Worm (Caenorhabditis elegans) whole organism, L3 larva: ENCODE measurements around the gene ima-3.

Source experiments
- R02D3.7 ChIP-seq: fragments of 150-350 bp; optimal IDR thresholded peaks from 2 replicates; lab custom pipeline; 2014; ENCODE audit warnings: missing biosample characterization, missing genetic modification characterization
- ZK546.5 ChIP-seq: sonication (generic microtip); optimal IDR thresholded peaks from 2 replicates; lab custom pipeline; 2017; ENCODE audit warnings: missing biosample characterization, missing genetic modification characterization
- aly-2 ChIP-seq: fragments of 150-350 bp; optimal IDR thresholded peaks from 2 replicates; lab custom pipeline; 2014; ENCODE audit warnings: missing biosample characterization, missing genetic modification characterization
- ceh-16 ChIP-seq: sonication (generic microtip); optimal IDR thresholded peaks from 2 replicates; lab custom pipeline; 2017; ENCODE audit warnings: missing biosample characterization, missing genetic modification characterization
- ceh-28 ChIP-seq: fragments of 150-350 bp; optimal IDR thresholded peaks from 2 replicates; lab custom pipeline; 2014; ENCODE audit warnings: missing biosample characterization, missing genetic modification reagents, missing genetic modification characterization
- ceh-9 ChIP-seq: sonication (generic microtip); optimal IDR thresholded peaks from 2 replicates; lab custom pipeline; 2018; ENCODE audit warnings: missing biosample characterization, missing genetic modification characterization
- egl-5 ChIP-seq: fragments of 150-350 bp; optimal IDR thresholded peaks from 2 replicates; lab custom pipeline; 2017; ENCODE audit warnings: missing biosample characterization, missing genetic modification reagents, missing genetic modification characterization, inconsistent platforms
- elt-1 ChIP-seq: fragments of 150-350 bp; optimal IDR thresholded peaks from 2 replicates; lab custom pipeline; 2014; ENCODE audit warnings: missing biosample characterization, missing genetic modification characterization
- elt-2 ChIP-seq: sonication (generic microtip); optimal IDR thresholded peaks from 2 replicates; lab custom pipeline; 2016; ENCODE audit warnings: missing genetic modification reagents, mild to moderate bottlenecking, missing genetic modification characterization, missing compliant biosample characterization
- elt-3 ChIP-seq, 3 experiments: fragments of 150-350 bp in 1 of 3; sonication (generic microtip) in 2 of 3; optimal IDR thresholded peaks; 2 replicates in 2 of 3; 4 replicates in 1 of 3; lab custom pipeline; 2014 to 2017; ENCODE audit warnings: missing biosample characterization in 3 of 3, missing genetic modification characterization in 3 of 3
- eor-1 ChIP-seq, 2 experiments: fragments of 150-350 bp; optimal IDR thresholded peaks; 2 replicates each; lab custom pipeline; 2014 to 2018; ENCODE audit warnings: missing biosample characterization in 2 of 2, missing genetic modification characterization in 2 of 2
- fkh-2 ChIP-seq: fragments of 150-350 bp; optimal IDR thresholded peaks from 2 replicates; lab custom pipeline; 2014; ENCODE audit warnings: missing biosample characterization, missing genetic modification reagents, missing genetic modification characterization
- jun-1 ChIP-seq: fragments of 150-350 bp; optimal IDR thresholded peaks from 2 replicates; lab custom pipeline; 2014; ENCODE audit warnings: missing biosample characterization, missing genetic modification reagents, missing genetic modification characterization
- lin-15B ChIP-seq: fragments of 150-350 bp; optimal IDR thresholded peaks from 2 replicates; lab custom pipeline; 2014; ENCODE audit warnings: missing biosample characterization, missing genetic modification characterization
- lin-39 ChIP-seq: fragments of 150-350 bp; optimal IDR thresholded peaks from 2 replicates; lab custom pipeline; 2018; ENCODE audit warnings: missing biosample characterization, missing genetic modification reagents, missing genetic modification characterization
- lsy-12 ChIP-seq: sonication (generic microtip); optimal IDR thresholded peaks from 2 replicates; lab custom pipeline; 2016; ENCODE audit warnings: mild to moderate bottlenecking, missing genetic modification characterization, missing compliant biosample characterization
- mml-1 ChIP-seq: fragments of 150-350 bp; sonication (generic microtip); optimal IDR thresholded peaks from 3 replicates; lab custom pipeline; 2014; ENCODE audit warnings: missing biosample characterization, missing genetic modification characterization
- nfya-1 ChIP-seq: sonication (generic microtip); optimal IDR thresholded peaks from 2 replicates; lab custom pipeline; 2017; ENCODE audit warnings: missing genetic modification characterization, mild to moderate bottlenecking, missing compliant biosample characterization, antibody characterized with exemption, moderate library complexity; ENCODE audit not compliant: insufficient read depth
- nhr-11 ChIP-seq: fragments of 150-350 bp; optimal IDR thresholded peaks from 2 replicates; lab custom pipeline; 2014; ENCODE audit warnings: missing biosample characterization, missing genetic modification characterization
- nhr-12 ChIP-seq: fragments of 150-350 bp; optimal IDR thresholded peaks from 2 replicates; lab custom pipeline; 2014; ENCODE audit warnings: missing biosample characterization, missing genetic modification characterization
- nhr-23 ChIP-seq: fragments of 150-350 bp; optimal IDR thresholded peaks from 2 replicates; lab custom pipeline; 2014; ENCODE audit warnings: missing biosample characterization, missing genetic modification reagents, missing genetic modification characterization
- nhr-237 ChIP-seq: fragments of 150-350 bp; optimal IDR thresholded peaks from 2 replicates; lab custom pipeline; 2014; ENCODE audit warnings: missing biosample characterization, missing genetic modification characterization
- nhr-28 ChIP-seq: fragments of 150-350 bp; optimal IDR thresholded peaks from 2 replicates; lab custom pipeline; 2014; ENCODE audit warnings: missing biosample characterization, missing genetic modification characterization
- nhr-43 ChIP-seq: sonication (generic microtip); optimal IDR thresholded peaks from 2 replicates; lab custom pipeline; 2016; ENCODE audit warnings: mild to moderate bottlenecking, missing genetic modification characterization, missing compliant biosample characterization; ENCODE audit not compliant: poor library complexity, severe bottlenecking
- nhr-67 ChIP-seq: fragments of 150-350 bp; optimal IDR thresholded peaks from 2 replicates; lab custom pipeline; 2014; ENCODE audit warnings: missing biosample characterization, missing genetic modification characterization
- nhr-76 ChIP-seq: fragments of 150-350 bp; sonication (generic microtip); optimal IDR thresholded peaks from 5 replicates; lab custom pipeline; 2014; ENCODE audit warnings: missing biosample characterization, missing genetic modification characterization
- nhr-77 ChIP-seq: fragments of 150-350 bp; optimal IDR thresholded peaks from 2 replicates; lab custom pipeline; 2014; ENCODE audit warnings: missing biosample characterization, missing genetic modification characterization
- sea-2 ChIP-seq: fragments of 150-350 bp; sonication (generic microtip); optimal IDR thresholded peaks from 4 replicates; lab custom pipeline; 2014; ENCODE audit warnings: missing biosample characterization, missing genetic modification reagents, missing genetic modification characterization
- skn-1 ChIP-seq: fragments of 150-350 bp; optimal IDR thresholded peaks from 2 replicates; lab custom pipeline; 2014; ENCODE audit warnings: missing biosample characterization, missing genetic modification characterization
- tbx-2 ChIP-seq: sonication (generic microtip); optimal IDR thresholded peaks from 2 replicates; lab custom pipeline; 2016; ENCODE audit warnings: mild to moderate bottlenecking, missing genetic modification characterization, missing compliant biosample characterization
- unc-62 ChIP-seq: fragments of 150-350 bp; sonication (generic microtip); optimal IDR thresholded peaks from 4 replicates; lab custom pipeline; 2014; ENCODE audit warnings: missing biosample characterization, missing genetic modification reagents, missing genetic modification characterization
- ztf-11 ChIP-seq: fragments of 150-350 bp; optimal IDR thresholded peaks from 2 replicates; lab custom pipeline; 2014; ENCODE audit warnings: missing biosample characterization, missing genetic modification characterization
- ztf-4 ChIP-seq: fragments of 150-350 bp; optimal IDR thresholded peaks from 2 replicates; lab custom pipeline; 2014; ENCODE audit warnings: missing biosample characterization, missing genetic modification characterization

Gene ima-3

ce11 chrIV:7547843-7548578 is 13.5 kb downstream of the ima-3 start, which contains the start of the genes cdd-2 and oef-1:
cdd-2 (minus strand) TSS chrIV:7547893.
oef-1 (plus strand) TSS chrIV:7548417.
- TF ChIP-seq elt-1 (tag; lab: Kevin White, UChicago) (no peak), mml-1 (tag; lab: Kevin White, UChicago) (no peak), elt-2 (no peak), ztf-4 (no peak), ceh-9 (tag; lab: Kevin White, UChicago) (no peak), ceh-16 (tag; lab: Kevin White, UChicago) (no peak), nfya-1 (tag; lab: Kevin White, UChicago) (no peak), R02D3.7 (tag; lab: Kevin White, UChicago) (no peak), ztf-11 (tag; lab: Kevin White, UChicago) (no peak), elt-3 (tag; optimal IDR thresholded peaks at IDR 0.05; lab: Kevin White, UChicago) (no peak), ZK546.5 (tag; lab: Kevin White, UChicago) (no peak), unc-62 (no peak), skn-1 (tag; lab: Kevin White, UChicago) (no peak), nhr-76 (tag; lab: Kevin White, UChicago) (no peak), ceh-28 (no peak), nhr-23 (tag; lab: Kevin White, UChicago) (no peak)

- TF ChIP-seq jun-1 (no peak), ztf-11 (tag; lab: Kevin White, UChicago) (no peak), nhr-11 (tag; lab: Kevin White, UChicago) (no peak), fkh-2 (tag; lab: Kevin White, UChicago) (no peak), nhr-67 (tag; lab: Kevin White, UChicago) (no peak), elt-3 (tag; optimal IDR thresholded peaks at IDR 0.05; lab: Kevin White, UChicago) (no peak), lin-15B (tag; lab: Kevin White, UChicago) (no peak), sea-2 (no peak), nhr-43 (tag; lab: Kevin White, UChicago) (no peak)
Measured at ce11 chrIV:7543662-7544061, 17.8 kb downstream of the ima-3 start.

- no peak for TF ChIP-seq elt-3 (tag; optimal IDR thresholded peaks at IDR 0.05; lab: Kevin White, UChicago)
- no peak for TF ChIP-seq fkh-2 (tag; lab: Kevin White, UChicago)
- no peak for TF ChIP-seq R02D3.7 (tag; lab: Kevin White, UChicago)
- no peak for TF ChIP-seq sea-2
- TF ChIP-seq nhr-23 (tag; lab: Kevin White, UChicago): no peak
- TF ChIP-seq ZK546.5 (tag; lab: Kevin White, UChicago): no peak
- TF ChIP-seq egl-5 (tag; lab: Kevin White, UChicago): no peak
- TF ChIP-seq nhr-77 (tag; lab: Kevin White, UChicago): no peak
Measured at ce11 chrIV:7542485-7543001, 18.9 kb downstream of the ima-3 start, which contains the start of gene R05G6.10. R05G6.10 (minus strand) TSS chrIV:7542535.

ce11 chrIV:7532360-7532759 is 29.1 kb downstream of the ima-3 start, which contains the start of gene R05G6.1:
R05G6.1 (plus strand) TSS chrIV:7532660.
- TF ChIP-seq elt-3 (tag; optimal IDR thresholded peaks at IDR 0.05; lab: Kevin White, UChicago) (no peak), lsy-12 (no peak), elt-1 (tag; lab: Kevin White, UChicago) (no peak), unc-62 (no peak), sea-2 (no peak), eor-1 (tag; optimal IDR thresholded peaks at IDR 0.05; lab: Kevin White, UChicago) (no peak), ztf-11 (tag; lab: Kevin White, UChicago) (no peak), nhr-28 (tag; lab: Kevin White, UChicago) (no peak), nhr-237 (no peak), aly-2 (tag; lab: Kevin White, UChicago) (no peak), lin-39 (tag; lab: Kevin White, UChicago) (no peak), nhr-12 (tag; lab: Kevin White, UChicago) (no peak), fkh-2 (tag; lab: Kevin White, UChicago) (no peak), skn-1 (tag; lab: Kevin White, UChicago) (no peak), nhr-11 (tag; lab: Kevin White, UChicago) (no peak), ceh-9 (tag; lab: Kevin White, UChicago) (no peak), nfya-1 (tag; lab: Kevin White, UChicago) (no peak), nhr-76 (tag; lab: Kevin White, UChicago) (no peak), tbx-2 (tag; lab: Kevin White, UChicago) (no peak)
